Fruit fly (Drosophila melanogaster) whole organism, prepupa: ENCODE results near the gene CG11837.

Experiments
- Sox102F ChIP-seq: fragments of 200-800 bp; sonication (Bioruptor generic); optimal IDR thresholded peaks from 2 replicates; lab custom pipeline; 2016; ENCODE audit warnings: missing biosample characterization, mild to moderate bottlenecking, missing genetic modification characterization
- Sox15 ChIP-seq: fragments of 200-800 bp; sonication (Bioruptor generic); optimal IDR thresholded peaks from 3 replicates; lab custom pipeline; 2016; ENCODE audit warnings: missing biosample characterization, missing genetic modification characterization
- net ChIP-seq: fragments of 200-800 bp; sonication (Bioruptor generic); optimal IDR thresholded peaks from 3 replicates; lab custom pipeline; 2016; ENCODE audit warnings: missing biosample characterization, missing genetic modification characterization
- salr ChIP-seq, 2 experiments: fragments of 200-800 bp; sonication (Bioruptor generic); optimal IDR thresholded peaks; 3 replicates each; lab custom pipeline; 2016 to 2018; ENCODE audit warnings: missing biosample characterization in 2 of 2, missing genetic modification characterization in 2 of 2, mild to moderate bottlenecking in 1 of 2

DNA sequence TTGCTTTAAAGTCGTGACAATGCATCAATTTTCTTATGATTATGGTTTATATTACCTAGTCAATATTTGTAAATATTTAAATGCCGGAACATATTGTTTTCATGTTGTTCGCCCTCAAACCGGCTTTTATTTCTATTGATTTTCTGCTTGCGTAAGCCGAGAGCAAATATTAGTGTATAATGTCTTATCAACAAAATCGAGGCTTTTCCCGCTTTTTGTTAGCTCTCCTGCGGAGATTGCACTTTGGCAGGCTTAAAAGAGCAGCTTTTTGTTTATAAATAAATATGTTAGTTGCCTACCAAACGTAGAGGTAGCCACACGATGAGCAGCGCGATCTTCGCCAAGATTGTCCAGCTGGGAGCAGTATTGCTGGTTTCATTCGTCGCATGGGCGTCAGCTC lies 3.1 kb downstream of the CG11837 start, which contains the start of gene CG11842:
- TF ChIP-seq Sox102F (GFP tag; lab: Kevin White, UChicago) = no peak
- no peak for TF ChIP-seq Sox15 (GFP tag; lab: Kevin White, UChicago)
- TF ChIP-seq salr (GFP tag; optimal IDR thresholded peaks at IDR 0.05; lab: Kevin White, UChicago) = no peak
- TF ChIP-seq net (GFP tag; lab: Kevin White, UChicago) = no peak
